Fruit fly (Drosophila melanogaster) whole organism, prepupa: ENCODE results near the gene TwdlR.

Source experiments
- CG1621 ChIP-seq: fragments of 200-800 bp; sonication (Bioruptor generic); optimal IDR thresholded peaks from 3 replicates; lab custom pipeline; 2018; ENCODE audit warnings: missing biosample characterization, mild to moderate bottlenecking, missing genetic modification characterization
- CG3032 ChIP-seq: fragments of 200-800 bp; optimal IDR thresholded peaks from 2 replicates; lab custom pipeline; 2019; ENCODE audit warnings: missing biosample characterization, mild to moderate bottlenecking, missing genetic modification characterization, moderate library complexity
- CG32006 ChIP-seq: fragments of 200-800 bp; sonication (Bioruptor generic); optimal IDR thresholded peaks from 3 replicates; lab custom pipeline; 2017; ENCODE audit warnings: missing biosample characterization, mild to moderate bottlenecking, missing genetic modification characterization
- CG3919 ChIP-seq: fragments of 200-800 bp; sonication (Bioruptor generic); optimal IDR thresholded peaks from 3 replicates; lab custom pipeline; 2016; ENCODE audit warnings: missing biosample characterization, missing genetic modification characterization
- CG7368 ChIP-seq: fragments of 200-800 bp; sonication (Bioruptor generic); optimal IDR thresholded peaks from 3 replicates; lab custom pipeline; 2016; ENCODE audit warnings: missing biosample characterization, missing genetic modification characterization
- Hr38 ChIP-seq: sonication (Bioruptor generic); optimal IDR thresholded peaks from 2 replicates; lab custom pipeline; 2016; ENCODE audit warnings: missing biosample characterization, missing genetic modification characterization
- Hr4 ChIP-seq: fragments of 200-800 bp; sonication (Bioruptor generic); optimal IDR thresholded peaks from 3 replicates; lab custom pipeline; 2016; ENCODE audit warnings: missing biosample characterization, missing genetic modification characterization
- OdsH ChIP-seq: fragments of 200-800 bp; sonication (Bioruptor generic); optimal IDR thresholded peaks from 3 replicates; lab custom pipeline; 2016; ENCODE audit warnings: missing biosample characterization, missing genetic modification characterization
- Smox ChIP-seq: fragments of 200-800 bp; sonication (Bioruptor generic); optimal IDR thresholded peaks from 3 replicates; lab custom pipeline; 2016; ENCODE audit warnings: missing biosample characterization, missing genetic modification characterization
- Sox14 ChIP-seq: fragments of 200-800 bp; sonication (Bioruptor generic); optimal IDR thresholded peaks from 3 replicates; lab custom pipeline; 2016; ENCODE audit warnings: missing biosample characterization, missing genetic modification characterization
- acj6 ChIP-seq: fragments of 200-800 bp; sonication (Bioruptor generic); optimal IDR thresholded peaks from 3 replicates; lab custom pipeline; 2016; ENCODE audit warnings: missing biosample characterization, missing genetic modification characterization
- vri ChIP-seq: fragments of 200-800 bp; sonication (Bioruptor generic); optimal IDR thresholded peaks from 3 replicates; lab custom pipeline; 2016; ENCODE audit warnings: missing biosample characterization, mild to moderate bottlenecking, missing genetic modification characterization

The TwdlR gene

DNA sequence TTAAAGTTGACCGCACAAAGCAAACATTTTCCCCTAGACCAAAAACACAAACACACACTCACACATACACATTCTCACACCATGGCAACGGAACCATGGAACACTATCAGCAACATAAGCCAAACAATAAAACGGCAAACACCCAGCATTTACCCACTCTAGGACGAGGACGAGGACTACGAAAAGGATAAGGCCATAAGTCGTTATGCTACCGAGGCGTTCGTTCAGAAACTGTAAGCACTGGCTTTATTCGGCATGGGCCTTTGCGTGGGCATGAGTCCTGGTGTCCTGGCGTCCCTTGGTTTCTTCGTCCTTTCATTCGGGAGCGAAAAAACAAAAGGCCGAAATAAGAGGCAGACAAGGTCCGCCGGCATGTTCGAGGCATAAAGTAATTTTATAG, 35.6 kb downstream of the TwdlR start:
- no peak for TF ChIP-seq Sox14
- no peak for TF ChIP-seq vri (GFP tag; lab: Kevin White, UChicago)
- no peak for TF ChIP-seq OdsH (GFP tag; lab: Kevin White, UChicago)
- no peak for TF ChIP-seq CG32006
- no peak for TF ChIP-seq Hr4 (GFP tag; lab: Kevin White, UChicago)
- TF ChIP-seq CG7368 = no peak
- no peak for TF ChIP-seq CG3919 (GFP tag; lab: Kevin White, UChicago)
- TF ChIP-seq Smox (GFP tag; lab: Kevin White, UChicago) = no peak
- TF ChIP-seq Hr38 (GFP tag; lab: Kevin White, UChicago) = no peak
- TF ChIP-seq, all 60 proteins: peak for 0

- TF ChIP-seq CG32006 (peak; percentile 6), acj6 (GFP tag; lab: Kevin White, UChicago) (no peak)
Observed at dm6 chr3R:26671525-26672132, 36.9 kb downstream of the TwdlR start.

DNA sequence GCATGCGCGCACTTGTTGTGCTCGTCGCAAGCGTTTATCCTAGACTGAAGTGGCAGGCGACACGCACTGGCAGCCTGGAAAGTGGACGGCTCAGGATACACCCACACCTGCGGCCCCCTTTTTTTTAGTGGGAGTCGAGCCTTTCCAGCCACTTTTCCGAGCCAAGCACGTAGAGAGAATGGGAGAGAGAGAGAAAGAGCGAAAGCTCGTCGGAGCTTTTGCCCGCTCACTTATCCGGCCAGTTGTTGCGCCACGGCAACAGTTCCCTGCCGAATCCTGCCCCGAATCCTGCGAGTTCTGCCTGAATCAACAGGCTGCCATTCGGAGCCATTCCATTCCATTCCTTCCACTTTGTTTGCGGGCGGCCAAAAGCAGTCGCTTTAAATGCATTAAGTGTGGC, 47.3 kb downstream of the TwdlR start, which contains the start of gene beat-VII:
Gene beat-VII, minus strand, starts transcription at position 20 of the 400 bp plus-strand sequence.
- TF ChIP-seq CG3032 (tag; lab: Kevin White, UChicago) (no peak), CG1621 (tag; lab: Kevin White, UChicago) (no peak), CG7368 (peak; percentile 1)
